Worm (Caenorhabditis elegans) whole organism, young adult: ENCODE results near the gene T09F5.20.

Experiments used
- B0336.3 ChIP-seq: fragments of 200-800 bp; sonication (Bioruptor generic); IDR thresholded peaks from 2 replicates; pipeline ENCODE4 v1.3.6; 2022; ENCODE audit warnings: missing genetic modification characterization, missing compliant biosample characterization
- C06A6.2 ChIP-seq: fragments of 200-800 bp; sonication (Bioruptor generic); conservative IDR thresholded peaks from 2 replicates; pipeline ENCODE4 v1.3.6; 2022; ENCODE audit warnings: missing genetic modification characterization, missing compliant biosample characterization
- C17E4.6 ChIP-seq: fragments of 200-800 bp; sonication (Bioruptor generic); IDR thresholded peaks from 2 replicates; pipeline ENCODE4 v1.3.6; 2022; ENCODE audit warnings: missing genetic modification reagents, missing genetic modification characterization, missing compliant biosample characterization
- F55B11.4 ChIP-seq: sonication (generic microtip); optimal IDR thresholded peaks from 2 replicates; lab custom pipeline; 2016; ENCODE audit warnings: missing compliant biosample characterization, missing genetic modification characterization, borderline replicate concordance; ENCODE audit not compliant: insufficient read depth
- K11D2.4 ChIP-seq: fragments of 200-800 bp; sonication (Bioruptor generic); IDR thresholded peaks from 2 replicates; pipeline ENCODE4 v1.3.6; 2022; ENCODE audit warnings: missing genetic modification reagents, missing genetic modification characterization, missing compliant biosample characterization
- T26A5.8 ChIP-seq: sonication (generic microtip); optimal IDR thresholded peaks from 2 replicates; lab custom pipeline; 2016; ENCODE audit warnings: missing genetic modification characterization, missing compliant biosample characterization
- Y56A3A.18 ChIP-seq: fragments of 200-800 bp; sonication (Bioruptor generic); IDR thresholded peaks from 2 replicates; pipeline ENCODE4 v1.3.6; 2022; ENCODE audit warnings: missing genetic modification reagents, missing genetic modification characterization, missing compliant biosample characterization
- Y67H2A.10 ChIP-seq: fragments of 200-800 bp; sonication (Bioruptor generic); conservative IDR thresholded peaks from 2 replicates; pipeline ENCODE4 v1.3.6; 2022; ENCODE audit warnings: missing genetic modification reagents, missing genetic modification characterization, missing compliant biosample characterization
- Y79H2A.3 ChIP-seq: fragments of 200-800 bp; sonication (Bioruptor generic); conservative IDR thresholded peaks from 2 replicates; pipeline ENCODE4 v1.3.6; 2022; ENCODE audit warnings: missing genetic modification reagents, missing genetic modification characterization, missing compliant biosample characterization
- Y95B8A.8 ChIP-seq: fragments of 200-800 bp; sonication (Bioruptor generic); IDR thresholded peaks from 2 replicates; pipeline ENCODE4 v1.3.6; 2022; ENCODE audit warnings: missing genetic modification reagents, missing genetic modification characterization, missing compliant biosample characterization
- bed-2 ChIP-seq: fragments of 200-800 bp; sonication (Bioruptor generic); IDR thresholded peaks from 2 replicates; pipeline ENCODE4 v1.3.6; 2022; ENCODE audit warnings: missing genetic modification reagents, missing genetic modification characterization, missing compliant biosample characterization
- cebp-1 ChIP-seq, 2 experiments: fragments of 200-800 bp in 1 of 2; sonication (Bioruptor generic) in 1 of 2; sonication (generic microtip) in 1 of 2; IDR thresholded peaks in 1 of 2; optimal IDR thresholded peaks in 1 of 2; 2 replicates each; pipeline versions ENCODE4 v1.3.6 to Lab custom; 2017 to 2022; ENCODE audit warnings: missing compliant biosample characterization in 2 of 2, missing genetic modification characterization in 2 of 2, mild to moderate bottlenecking in 1 of 2, missing genetic modification reagents in 1 of 2, moderate library complexity in 1 of 2
- ceh-40 ChIP-seq: fragments of 200-800 bp; sonication (Bioruptor generic); IDR thresholded peaks from 2 replicates; pipeline ENCODE4 v1.3.6; 2022; ENCODE audit warnings: missing genetic modification characterization, missing compliant biosample characterization
- ceh-58 ChIP-seq: fragments of 200-800 bp; sonication (Bioruptor generic); IDR thresholded peaks from 2 replicates; pipeline ENCODE4 v1.3.6; 2022; ENCODE audit warnings: missing genetic modification characterization, missing compliant biosample characterization
- chd-7 ChIP-seq: sonication (generic microtip); optimal IDR thresholded peaks from 2 replicates; lab custom pipeline; 2016; ENCODE audit warnings: mild to moderate bottlenecking, missing genetic modification characterization, moderate library complexity, missing compliant biosample characterization
- die-1 ChIP-seq: sonication (generic microtip); optimal IDR thresholded peaks from 2 replicates; lab custom pipeline; 2016; ENCODE audit warnings: missing genotype, mild to moderate bottlenecking, missing genetic modification characterization, missing compliant biosample characterization
- dpff-1 ChIP-seq: sonication (generic microtip); optimal IDR thresholded peaks from 2 replicates; lab custom pipeline; 2017; ENCODE audit warnings: mild to moderate bottlenecking, missing genetic modification characterization, missing compliant biosample characterization
- efl-1 ChIP-seq: fragments of 150-350 bp; optimal IDR thresholded peaks from 2 replicates; lab custom pipeline; 2014; ENCODE audit warnings: missing biosample characterization, missing genetic modification reagents, missing genetic modification characterization
- egl-18 ChIP-seq: fragments of 200-800 bp; sonication (Bioruptor generic); IDR thresholded peaks from 2 replicates; pipeline ENCODE4 v1.3.6; 2022; ENCODE audit warnings: missing genetic modification reagents, missing genetic modification characterization, missing compliant biosample characterization
- egl-44 ChIP-seq: fragments of 200-800 bp; sonication (Bioruptor generic); IDR thresholded peaks from 2 replicates; pipeline ENCODE4 v1.3.6; 2022; ENCODE audit warnings: missing genetic modification reagents, missing genetic modification characterization, missing compliant biosample characterization
- egrh-3 ChIP-seq: fragments of 200-800 bp; sonication (Bioruptor generic); IDR thresholded peaks from 2 replicates; pipeline ENCODE4 v1.3.6; 2022; ENCODE audit warnings: missing genetic modification reagents, missing genetic modification characterization, missing compliant biosample characterization
- ets-4 ChIP-seq: fragments of 200-800 bp; sonication (Bioruptor generic); optimal IDR thresholded peaks from 2 replicates; lab custom pipeline; 2018; ENCODE audit warnings: mild to moderate bottlenecking, missing genetic modification characterization, missing compliant biosample characterization
- fkh-3 ChIP-seq: sonication (generic microtip); optimal IDR thresholded peaks from 2 replicates; lab custom pipeline; 2016; ENCODE audit warnings: mild to moderate bottlenecking, missing genetic modification characterization, missing compliant biosample characterization
- hsf-1 ChIP-seq: fragments of 200-800 bp; sonication (Bioruptor generic); IDR thresholded peaks from 2 replicates; pipeline ENCODE4 v1.3.6; 2022; ENCODE audit warnings: missing genetic modification reagents, missing genetic modification characterization, missing compliant biosample characterization
- let-607 ChIP-seq, 2 experiments: fragments of 200-800 bp in 1 of 2; sonication (Bioruptor generic) in 1 of 2; sonication (generic microtip) in 1 of 2; optimal IDR thresholded peaks; 2 replicates each; lab custom pipeline; 2016 to 2018; ENCODE audit warnings: mild to moderate bottlenecking in 2 of 2, missing compliant biosample characterization in 2 of 2, missing genetic modification characterization in 2 of 2, moderate library complexity in 2 of 2, missing genotype in 1 of 2
- lin-35 ChIP-seq, 3 experiments: fragments of 150-350 bp in 2 of 3; sonication (generic microtip) in 1 of 3; optimal IDR thresholded peaks; 2 replicates each; lab custom pipeline; 2014 to 2018; ENCODE audit warnings: missing biosample characterization in 3 of 3, missing genetic modification characterization in 3 of 3, missing genetic modification reagents in 3 of 3
- lin-40 ChIP-seq: sonication (generic microtip); optimal IDR thresholded peaks from 2 replicates; lab custom pipeline; 2016; ENCODE audit warnings: missing genetic modification characterization, mild to moderate bottlenecking, missing compliant biosample characterization, missing genotype, missing genetic modification reagents
- lin-54 ChIP-seq: fragments of 200-800 bp; sonication (Bioruptor generic); optimal IDR thresholded peaks from 2 replicates; lab custom pipeline; 2018; ENCODE audit warnings: mild to moderate bottlenecking, missing genetic modification characterization, missing compliant biosample characterization
- lsy-27 ChIP-seq: sonication (generic microtip); optimal IDR thresholded peaks from 2 replicates; lab custom pipeline; 2017; ENCODE audit warnings: missing genetic modification characterization, mild to moderate bottlenecking, missing compliant biosample characterization, antibody characterized with exemption, missing genotype, borderline replicate concordance; ENCODE audit not compliant: insufficient read depth
- madf-10 ChIP-seq: sonication (generic microtip); optimal IDR thresholded peaks from 2 replicates; lab custom pipeline; 2016; ENCODE audit warnings: mild to moderate bottlenecking, missing genetic modification characterization, missing compliant biosample characterization
- madf-6 ChIP-seq: fragments of 200-800 bp; sonication (Bioruptor generic); IDR thresholded peaks from 2 replicates; pipeline ENCODE4 v1.3.6; 2022; ENCODE audit warnings: missing genetic modification reagents, missing genetic modification characterization, missing compliant biosample characterization
- mel-28 ChIP-seq: sonication (generic microtip); optimal IDR thresholded peaks from 2 replicates; lab custom pipeline; 2016; ENCODE audit warnings: borderline replicate concordance, mild to moderate bottlenecking, missing genetic modification characterization, missing compliant biosample characterization
- mes-4 ChIP-seq: sonication (generic microtip); optimal IDR thresholded peaks from 2 replicates; lab custom pipeline; 2016; ENCODE audit warnings: missing genotype, missing genetic modification characterization, missing compliant biosample characterization
- nfya-2 ChIP-seq: fragments of 200-800 bp; sonication (Bioruptor generic); IDR thresholded peaks from 2 replicates; pipeline ENCODE4 v1.3.6; 2022; ENCODE audit warnings: missing genetic modification reagents, missing genetic modification characterization, missing compliant biosample characterization
- nhr-27 ChIP-seq: fragments of 200-800 bp; sonication (Bioruptor generic); optimal IDR thresholded peaks from 2 replicates; lab custom pipeline; 2018; ENCODE audit warnings: mild to moderate bottlenecking, missing genetic modification characterization, moderate library complexity, missing compliant biosample characterization
- pha-4 ChIP-seq: fragments of 150-350 bp; sonication (generic microtip); optimal IDR thresholded peaks from 2 replicates; lab custom pipeline; 2014; ENCODE audit warnings: missing biosample characterization, missing genetic modification reagents, missing genetic modification characterization
- rec-8 ChIP-seq, 2 experiments: sonication (generic microtip); optimal IDR thresholded peaks; 2 replicates each; lab custom pipeline; 2016; ENCODE audit warnings: mild to moderate bottlenecking in 2 of 2, missing genetic modification characterization in 2 of 2, missing genetic modification reagents in 2 of 2, missing genotype in 2 of 2, missing biosample characterization in 1 of 2, missing compliant biosample characterization in 1 of 2, moderate library complexity in 1 of 2
- rpc-1 ChIP-seq, 2 experiments: fragments of 150-350 bp in 1 of 2; sonication (generic microtip) in 1 of 2; optimal IDR thresholded peaks; 2 replicates each; lab custom pipeline; 2014 to 2018; ENCODE audit warnings: missing biosample characterization in 1 of 2, missing genetic modification characterization in 1 of 2, missing genetic modification reagents in 1 of 2, missing genotype in 1 of 2
- sdz-38 ChIP-seq: sonication (generic microtip); optimal IDR thresholded peaks from 2 replicates; lab custom pipeline; 2016; ENCODE audit warnings: missing genotype, missing genetic modification characterization, missing compliant biosample characterization
- snpc-4 ChIP-seq, 5 experiments: fragments of 150-350 bp in 1 of 5; sonication (generic microtip) in 4 of 5; optimal IDR thresholded peaks; 2 replicates each; lab custom pipeline; 2014 to 2018; ENCODE audit warnings: missing genetic modification characterization in 5 of 5, missing biosample characterization in 3 of 5, antibody characterized with exemption in 2 of 5, mild to moderate bottlenecking in 2 of 5, missing compliant biosample characterization in 2 of 5, missing genotype in 2 of 5, moderate library complexity in 2 of 5, missing genetic modification reagents in 1 of 5
- xnd-1 ChIP-seq: sonication (generic microtip); optimal IDR thresholded peaks from 2 replicates; lab custom pipeline; 2016; ENCODE audit warnings: missing genotype, missing genetic modification reagents, missing genetic modification characterization, missing compliant biosample characterization
- zim-3 ChIP-seq: sonication (generic microtip); optimal IDR thresholded peaks from 2 replicates; lab custom pipeline; 2017; ENCODE audit warnings: mild to moderate bottlenecking, missing genetic modification characterization, moderate library complexity, missing compliant biosample characterization
- ztf-28 ChIP-seq: fragments of 200-800 bp; sonication (Bioruptor generic); IDR thresholded peaks from 2 replicates; pipeline ENCODE4 v1.3.6; 2022; ENCODE audit warnings: missing genetic modification reagents, missing genetic modification characterization, missing compliant biosample characterization
- ztf-3 ChIP-seq: fragments of 200-800 bp; sonication (Bioruptor generic); optimal IDR thresholded peaks from 2 replicates; lab custom pipeline; 2018; ENCODE audit warnings: mild to moderate bottlenecking, missing genetic modification characterization, missing compliant biosample characterization
- ztf-6 ChIP-seq: fragments of 200-800 bp; sonication (Bioruptor generic); IDR thresholded peaks from 2 replicates; pipeline ENCODE4 v1.3.6; 2022; ENCODE audit warnings: missing genetic modification reagents, missing genetic modification characterization, missing compliant biosample characterization

The T09F5.20 gene

ce11 chrV:15186259-15186927, 38.7 kb upstream of the T09F5.20 start, which contains the start of gene Y75B12B.3 (continued):
- TF ChIP-seq die-1 (tag; lab: Kevin White, UChicago) (peak; percentile 36), egrh-3 (GFP tag; lab: Robert Waterston, UW) (peak; percentile 18; the same call in 1 of the 2 replicates), rpc-1 (optimal IDR thresholded peaks at IDR 0.05; lab: Kevin White, UChicago) (no peak), rpc-1 (tag; optimal IDR thresholded peaks at IDR 0.05; lab: Kevin White, UChicago) (no peak), chd-7 (tag; lab: Kevin White, UChicago) (no peak), Y95B8A.8 (0 out of 2 replicates have a peak, but pooled peaks have one; percentile 5), sdz-38 (tag; lab: Kevin White, UChicago) (no peak), lin-54 (GFP tag; lab: Kevin White, UChicago) (peak; percentile 62), efl-1 (GFP tag; lab: Kevin White, UChicago) (no peak), Y67H2A.10 (no peak), madf-10 (tag; lab: Kevin White, UChicago) (no peak), mes-4 (no peak), Y56A3A.18 (peak; percentile 41; the same call in 1 of the 2 replicates), hsf-1 (GFP tag; lab: Robert Waterston, UW) (peak; percentile 83), B0336.3 (GFP tag; lab: Robert Waterston, UW) (peak; percentile 81), rec-8 (tag; optimal IDR thresholded peaks at IDR 0.05; lab: Kevin White, UChicago) (peak in 1 of 2 experiments; percentile 22), ztf-6 (GFP tag; lab: Robert Waterston, UW) (no peak), nfya-2 (GFP tag; lab: Robert Waterston, UW) (no peak), T26A5.8 (tag; lab: Kevin White, UChicago) (peak; percentile 24), xnd-1 (tag; lab: Kevin White, UChicago) (peak; percentile 11), snpc-4 (GFP tag; optimal IDR thresholded peaks at IDR 0.05; lab: Kevin White, UChicago) (peak; percentile 48), snpc-4 (tag; optimal IDR thresholded peaks at IDR 0.05; lab: Kevin White, UChicago) (peak in 2 of 4 experiments; percentile 0 to 37), let-607 (tag; optimal IDR thresholded peaks at IDR 0.05; lab: Kevin White, UChicago) (no peak), pha-4 (tag; lab: Kevin White, UChicago) (no peak), lin-40 (no peak), bed-2 (no peak), fkh-3 (no peak), lsy-27 (no peak), Y79H2A.3 (GFP tag; lab: Robert Waterston, UW) (0 out of 2 replicates have a peak, but pooled peaks have one; percentile 32), nhr-27 (tag; lab: Kevin White, UChicago) (no peak), egl-18 (GFP tag; lab: Robert Waterston, UW) (no peak), ceh-58 (GFP tag; lab: Robert Waterston, UW) (no peak), cebp-1 (GFP tag; IDR thresholded peaks at IDR 0.05; lab: Robert Waterston, UW) (no peak), cebp-1 (tag; optimal IDR thresholded peaks at IDR 0.05; lab: Kevin White, UChicago) (peak; percentile 29), ztf-28 (GFP tag; lab: Robert Waterston, UW) (no peak), ets-4 (no peak), ztf-3 (GFP tag; lab: Kevin White, UChicago) (no peak), madf-6 (peak; percentile 73), ceh-40 (GFP tag; lab: Robert Waterston, UW) (no peak), F55B11.4 (tag; lab: Kevin White, UChicago) (no peak), dpff-1 (tag; lab: Kevin White, UChicago) (no peak), C06A6.2 (GFP tag; lab: Robert Waterston, UW) (no peak), C17E4.6 (GFP tag; lab: Robert Waterston, UW) (0 out of 2 replicates have a peak, but pooled peaks have one; percentile 27), zim-3 (tag; lab: Kevin White, UChicago) (no peak), lin-35 (GFP tag; optimal IDR thresholded peaks at IDR 0.05; lab: Kevin White, UChicago) (no peak), K11D2.4 (GFP tag; lab: Robert Waterston, UW) (no peak), egl-44 (0 out of 2 replicates have a peak, but pooled peaks have one; percentile 17), mel-28 (tag; lab: Kevin White, UChicago) (no peak)
